Worm (Caenorhabditis elegans): ENCODE results near the gene tbx-33.

DNA sequence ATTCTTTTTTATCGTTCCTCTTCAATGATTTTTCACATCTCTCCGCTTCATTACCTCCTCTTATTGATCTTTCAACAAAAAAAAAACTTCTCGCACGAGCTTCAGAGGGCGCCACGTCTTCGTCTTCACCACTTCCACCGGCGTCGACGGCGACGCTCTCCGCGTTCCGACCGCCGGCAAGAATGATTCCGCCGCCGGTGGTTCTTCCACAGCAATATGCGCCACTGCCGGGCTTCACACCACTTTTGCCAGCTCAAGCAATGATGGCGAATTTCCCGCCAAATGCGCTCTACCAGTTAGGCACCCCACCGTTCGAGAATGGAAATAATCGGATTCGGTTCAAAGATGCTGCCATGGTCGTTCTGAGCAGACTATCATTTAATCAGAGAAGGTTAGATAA, 46.4 kb upstream of the tbx-33 start:
- TF ChIP-seq ztf-29 (GFP tag; IDR thresholded peaks at IDR 0.05) (no peak), cog-1 (tag; optimal IDR thresholded peaks at IDR 0.05) (no peak), klf-2 (GFP tag; conservative IDR thresholded peaks at IDR 0.05) (no peak), tab-1 (GFP tag; IDR thresholded peaks at IDR 0.05) (no peak)

All from whole organism, midembryonic.